Fruit fly (Drosophila melanogaster) whole organism: Measurements from ENCODE around the gene Mccc1.

ENCODE experiments used
- CG8478 ChIP-seq: fragments of >200 bp; optimal IDR thresholded peaks from 2 replicates; lab custom pipeline; 2018; ENCODE audit warnings: inconsistent platforms
- Dll ChIP-seq: fragments of >200 bp; optimal IDR thresholded peaks from 2 replicates; lab custom pipeline; 2017
- EcR ChIP-seq, 2 experiments: fragments of >200 bp; optimal IDR thresholded peaks; 2 replicates each; lab custom pipeline; 2017; ENCODE audit warnings: missing biosample characterization in 2 of 2, missing genetic modification characterization in 2 of 2, missing genetic modification reagents in 2 of 2
- pan ChIP-seq: fragments of >200 bp; optimal IDR thresholded peaks from 2 replicates; lab custom pipeline; 2017
- psq ChIP-seq: fragments of >200 bp; optimal IDR thresholded peaks from 2 replicates; lab custom pipeline; 2017
- usp ChIP-seq: fragments of >200 bp; optimal IDR thresholded peaks from 2 replicates; lab custom pipeline; 2017; ENCODE audit warnings: missing biosample characterization, missing genetic modification characterization, mixed read lengths

Mccc1 gene

DNA sequence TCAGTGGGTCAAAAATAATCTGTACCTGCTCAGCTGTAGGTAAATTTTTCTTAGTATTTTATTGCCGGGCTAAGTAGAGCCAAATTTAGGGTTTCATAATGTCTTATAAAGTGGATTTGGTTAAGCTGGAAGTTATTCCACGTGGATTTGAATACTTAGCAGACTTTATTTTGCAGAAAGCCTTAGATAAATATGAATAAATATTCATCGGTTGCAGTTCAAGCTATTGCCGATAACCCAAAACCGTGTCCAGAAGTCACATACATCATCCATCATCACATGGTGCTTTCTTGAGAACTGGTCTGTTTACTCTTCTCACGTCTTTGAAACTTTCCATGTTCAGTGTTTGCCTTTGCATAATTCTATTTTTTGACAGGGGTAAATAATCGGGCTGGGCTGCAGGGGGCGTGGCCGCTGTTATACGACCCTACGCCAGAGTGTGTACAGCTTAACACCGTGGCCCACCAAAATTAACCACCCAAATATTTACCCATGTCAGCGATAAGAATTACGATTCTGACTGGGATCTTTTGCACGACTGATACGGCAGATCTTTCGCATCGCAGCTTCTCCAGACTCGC is 35.0 kb downstream of the Mccc1 start, which contains the start of gene CG2187:
Gene CG2187, minus strand, starts transcription at position 51 of the 581 bp plus-strand sequence.
- TF ChIP-seq pan: no peak
- no peak for TF ChIP-seq EcR (GFP tag; optimal IDR thresholded peaks at IDR 0.05; lab: Kevin White, UChicago)
- TF ChIP-seq CG8478: no peak
- TF ChIP-seq usp (GFP tag; lab: Kevin White, UChicago): no peak
- TF ChIP-seq psq: no peak
- no peak for TF ChIP-seq Dll (lab: Kevin White, UChicago)

DNA sequence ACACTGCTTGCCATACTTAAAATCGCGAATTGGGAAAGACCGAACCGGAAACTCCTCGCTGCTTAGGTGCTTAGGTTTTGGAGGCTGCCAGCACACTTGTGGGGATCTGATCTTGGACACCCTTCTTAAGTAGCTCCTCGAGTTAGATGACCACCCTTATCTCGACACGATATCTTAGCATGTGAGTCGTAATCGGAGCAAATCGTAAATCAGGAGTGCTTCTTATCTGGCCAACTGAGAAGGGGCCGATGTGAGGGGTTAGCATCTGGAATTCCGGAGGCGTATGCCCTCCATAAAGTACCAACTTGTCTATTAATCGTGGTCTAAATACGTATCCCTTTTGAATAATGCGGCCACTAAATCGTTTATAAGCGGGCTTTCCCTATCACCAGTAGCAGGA is 39.1 kb downstream of the Mccc1 start, which contains the start of gene salt:
Gene salt, minus strand, starts transcription at position 101 of the 400 bp plus-strand sequence.
- TF ChIP-seq pan: no peak
- TF ChIP-seq psq: no peak
- TF ChIP-seq usp (GFP tag; lab: Kevin White, UChicago): no peak
- no peak for TF ChIP-seq CG8478
- no peak for TF ChIP-seq EcR (GFP tag; optimal IDR thresholded peaks at IDR 0.05; lab: Kevin White, UChicago)
- TF ChIP-seq Dll (lab: Kevin White, UChicago): no peak

dm6 chr3R:31748093-31748996 is 45.4 kb downstream of the Mccc1 start:
- TF ChIP-seq CG8478 (peak; percentile 68), Dll (lab: Kevin White, UChicago) (no peak), pan (no peak), psq (peak; percentile 60), usp (GFP tag; lab: Kevin White, UChicago) (no peak), EcR (GFP tag; optimal IDR thresholded peaks at IDR 0.05; lab: Kevin White, UChicago) (no peak)

dm6 chr3R:31747429-31748048 is 46.2 kb downstream of the Mccc1 start, which contains the start of the genes nero and CG1910:
Gene nero, minus strand, starts transcription at chr3R:31747558.
Gene CG1910, plus strand, starts transcription at chr3R:31747643.
- no peak for TF ChIP-seq CG8478

- TF ChIP-seq Dll (lab: Kevin White, UChicago) (no peak), CG8478 (no peak), EcR (GFP tag; optimal IDR thresholded peaks at IDR 0.05; lab: Kevin White, UChicago) (no peak), usp (GFP tag; lab: Kevin White, UChicago) (no peak), pan (no peak), psq (no peak)
Measured at dm6 chr3R:31745629-31746081, 48.1 kb downstream of the Mccc1 start, which contains the start of gene awd. Gene awd, minus strand, starts transcription at chr3R:31746077.

DNA sequence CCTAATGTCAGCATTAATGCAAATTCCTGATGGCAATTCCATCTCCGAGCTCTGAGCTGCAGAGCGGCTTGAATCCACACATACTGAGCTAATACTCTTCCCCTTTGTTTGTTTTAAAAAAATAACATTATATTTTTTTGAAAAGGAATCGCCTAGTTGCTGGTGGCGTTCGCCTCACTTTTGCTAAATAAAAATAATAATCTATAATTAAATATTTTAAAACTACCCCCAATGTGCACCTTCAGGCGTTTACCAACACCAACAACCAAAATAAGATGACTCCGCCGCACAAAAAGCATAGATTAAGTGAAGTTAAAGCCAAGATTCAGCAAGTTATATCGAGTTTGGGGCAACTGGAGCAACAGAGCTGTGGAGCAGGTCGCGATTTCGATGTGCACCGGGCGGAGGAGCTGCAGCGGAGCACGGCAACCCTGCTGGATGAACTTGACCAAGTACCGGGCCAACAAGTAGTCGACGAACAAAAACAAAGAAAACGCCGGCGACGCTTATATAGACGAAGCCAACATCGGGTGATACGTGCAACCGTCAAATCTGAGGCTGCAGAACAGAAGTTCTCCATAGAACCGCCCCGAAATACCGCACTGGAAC is 49.6 kb downstream of the Mccc1 start, which contains the start of gene CG1896:
Gene CG1896, plus strand, starts transcription at position 239 of the 609 bp plus-strand sequence.
- TF ChIP-seq Dll (lab: Kevin White, UChicago): no peak
- no peak for TF ChIP-seq usp (GFP tag; lab: Kevin White, UChicago)
- TF ChIP-seq EcR (GFP tag; optimal IDR thresholded peaks at IDR 0.05; lab: Kevin White, UChicago): no peak
- TF ChIP-seq pan: no peak
- TF ChIP-seq psq: no peak
- TF ChIP-seq CG8478: no peak

dm6 chr3R:31743279-31743678 is 50.4 kb downstream of the Mccc1 start, which contains the start of gene Tbca:
Gene Tbca, plus strand, starts transcription at chr3R:31743490.
- no peak for TF ChIP-seq usp (GFP tag; lab: Kevin White, UChicago)
- TF ChIP-seq Dll (lab: Kevin White, UChicago): no peak

dm6 chr3R:31741278-31741677 is 52.4 kb downstream of the Mccc1 start:
- no peak for TF ChIP-seq usp (GFP tag; lab: Kevin White, UChicago)
- TF ChIP-seq psq: no peak
- no peak for TF ChIP-seq pan
- no peak for TF ChIP-seq Dll (lab: Kevin White, UChicago)
- no peak for TF ChIP-seq CG8478
- TF ChIP-seq EcR (GFP tag; optimal IDR thresholded peaks at IDR 0.05; lab: Kevin White, UChicago): no peak
